Worm (Caenorhabditis elegans) whole organism, young adult: Measurements from ENCODE around the gene trp-1.

Experiments used
- ama-1 ChIP-seq, 3 experiments: fragments of 150-350 bp in 1 of 3; sonication (generic microtip) in 2 of 3; optimal IDR thresholded peaks; 2 replicates each; lab custom pipeline; 2014 to 2018; ENCODE audit warnings: missing biosample characterization in 2 of 3, missing genetic modification characterization in 2 of 3, missing genetic modification reagents in 2 of 3
- die-1 ChIP-seq: sonication (generic microtip); optimal IDR thresholded peaks from 2 replicates; lab custom pipeline; 2016; ENCODE audit warnings: missing genotype, mild to moderate bottlenecking, missing genetic modification characterization, missing compliant biosample characterization
- efl-1 ChIP-seq: fragments of 150-350 bp; optimal IDR thresholded peaks from 2 replicates; lab custom pipeline; 2014; ENCODE audit warnings: missing biosample characterization, missing genetic modification reagents, missing genetic modification characterization
- unc-62 ChIP-seq: fragments of 150-350 bp; optimal IDR thresholded peaks from 2 replicates; lab custom pipeline; 2014; ENCODE audit warnings: missing biosample characterization, missing genetic modification reagents, missing genetic modification characterization
- ztf-22 ChIP-seq: fragments of 200-800 bp; sonication (Bioruptor generic); optimal IDR thresholded peaks from 2 replicates; lab custom pipeline; 2018; ENCODE audit warnings: mild to moderate bottlenecking, missing genetic modification characterization, moderate library complexity, missing compliant biosample characterization

ce11 chrIII:8578381-8578780, 43.5 kb downstream of the trp-1 start:
- TF ChIP-seq efl-1 (no peak), ama-1 (optimal IDR thresholded peaks at IDR 0.05; lab: Kevin White, UChicago) (no peak), ama-1 (GFP tag; optimal IDR thresholded peaks at IDR 0.05; lab: Kevin White, UChicago) (no peak), die-1 (tag; lab: Kevin White, UChicago) (no peak), unc-62 (GFP tag; lab: Kevin White, UChicago) (no peak), ztf-22 (no peak)
